Worm (Caenorhabditis elegans) whole organism, L1 larva: Measurements from ENCODE around the gene srbc-13.
"Not testable (repeated sequence)": the region's sequence is repeated elsewhere in the genome, so short reads cannot be mapped to it uniquely, and the experiment has no call there.

Source experiments
- ama-1 ChIP-seq: fragments of 150-350 bp; optimal IDR thresholded peaks from 2 replicates; lab custom pipeline; 2014
- nhr-28 ChIP-seq: fragments of 150-350 bp; optimal IDR thresholded peaks from 2 replicates; lab custom pipeline; 2014; ENCODE audit warnings: missing biosample characterization, missing genetic modification characterization
- tbx-2 ChIP-seq: sonication (generic microtip); optimal IDR thresholded peaks from 2 replicates; lab custom pipeline; 2016; ENCODE audit warnings: missing genetic modification characterization, missing compliant biosample characterization

- not testable (repeated sequence) for TF ChIP-seq ama-1 (lab: Kevin White, UChicago); tbx-2; nhr-28 (tag; lab: Kevin White, UChicago)
Measured at ce11 chrV:890835-891234, 43.2 kb downstream of the srbc-13 start, which contains the start of gene srlf-22.
